Worm (Caenorhabditis elegans) whole organism, L3 larva: ENCODE data around the gene ZK863.8.

Source experiments
- aly-2 ChIP-seq: fragments of 150-350 bp; optimal IDR thresholded peaks from 2 replicates; lab custom pipeline; 2014; ENCODE audit warnings: missing biosample characterization, missing genetic modification characterization
- daf-12 ChIP-seq: fragments of 150-350 bp; optimal IDR thresholded peaks from 2 replicates; lab custom pipeline; 2014; ENCODE audit warnings: missing biosample characterization, missing genetic modification reagents, missing genetic modification characterization
- egl-27 ChIP-seq: sonication (generic microtip); optimal IDR thresholded peaks from 4 replicates; lab custom pipeline; 2017; ENCODE audit warnings: missing biosample characterization, missing genetic modification reagents, missing genetic modification characterization
- nhr-237 ChIP-seq: fragments of 150-350 bp; optimal IDR thresholded peaks from 2 replicates; lab custom pipeline; 2014; ENCODE audit warnings: missing biosample characterization, missing genetic modification characterization
- nhr-76 ChIP-seq: fragments of 150-350 bp; sonication (generic microtip); optimal IDR thresholded peaks from 5 replicates; lab custom pipeline; 2014; ENCODE audit warnings: missing biosample characterization, missing genetic modification characterization
- pha-4 ChIP-seq: fragments of 150-350 bp; optimal IDR thresholded peaks from 2 replicates; lab custom pipeline; 2014; ENCODE audit warnings: missing biosample characterization, missing genetic modification reagents, missing genetic modification characterization

DNA sequence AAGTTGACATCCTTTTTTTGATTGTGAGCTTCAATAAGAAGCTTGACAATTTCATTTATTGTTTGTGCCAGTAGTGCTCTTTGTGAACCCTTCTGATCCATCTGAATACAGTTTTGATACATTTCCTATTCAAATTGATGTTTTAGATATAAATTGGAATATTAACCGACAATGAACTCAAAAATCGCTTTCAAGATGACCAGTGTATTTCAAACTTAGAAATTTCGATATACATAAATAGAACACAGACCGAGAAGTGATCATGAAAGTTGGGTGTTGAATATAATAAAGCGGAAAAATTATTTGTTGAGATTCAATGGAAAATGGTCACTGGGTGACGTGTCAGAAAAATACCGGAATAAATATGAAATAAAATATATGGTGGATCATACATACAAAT lies 6.0 kb downstream of the ZK863.8 start, which contains the start of gene elpc-3:
- TF ChIP-seq nhr-237 = no peak
- TF ChIP-seq nhr-76 (tag; lab: Kevin White, UChicago) = no peak
- TF ChIP-seq egl-27 (tag; lab: Kevin White, UChicago) = no peak
- TF ChIP-seq pha-4 (tag; lab: Kevin White, UChicago) = no peak
- TF ChIP-seq daf-12 (tag; lab: Kevin White, UChicago) = no peak
- no peak for TF ChIP-seq aly-2
